Worm (Caenorhabditis elegans) whole organism, late embryonic: ENCODE data around the gene swsn-6.

Source experiments
- C08G9.2 ChIP-seq: sonication (generic microtip); optimal IDR thresholded peaks from 2 replicates; lab custom pipeline; 2016; ENCODE audit warnings: mild to moderate bottlenecking, missing genetic modification characterization, moderate library complexity, missing compliant biosample characterization
- C38D4.7 ChIP-seq: fragments of 200-800 bp; sonication (Bioruptor generic); optimal IDR thresholded peaks from 2 replicates; lab custom pipeline; 2018; ENCODE audit warnings: mild to moderate bottlenecking, missing genetic modification characterization, moderate library complexity, missing compliant biosample characterization
- F13H6.1 ChIP-seq: sonication (generic microtip); optimal IDR thresholded peaks from 2 replicates; lab custom pipeline; 2016; ENCODE audit warnings: missing genetic modification characterization, missing compliant biosample characterization
- K02D7.2 ChIP-seq: sonication (generic microtip); optimal IDR thresholded peaks from 2 replicates; lab custom pipeline; 2017; ENCODE audit warnings: mild to moderate bottlenecking, missing genetic modification characterization, missing compliant biosample characterization
- ceh-22 ChIP-seq: sonication (generic microtip); optimal IDR thresholded peaks from 2 replicates; lab custom pipeline; 2017; ENCODE audit warnings: missing biosample characterization, missing genetic modification characterization
- ceh-30 ChIP-seq: fragments of 150-350 bp; optimal IDR thresholded peaks from 2 replicates; lab custom pipeline; 2014; ENCODE audit warnings: missing biosample characterization, missing genetic modification characterization
- ceh-34 ChIP-seq: sonication (generic microtip); optimal IDR thresholded peaks from 2 replicates; lab custom pipeline; 2016; ENCODE audit warnings: mild to moderate bottlenecking, missing genetic modification characterization, missing compliant biosample characterization
- ceh-48 ChIP-seq: sonication (generic microtip); optimal IDR thresholded peaks from 2 replicates; lab custom pipeline; 2016; ENCODE audit warnings: missing genetic modification characterization, inconsistent platforms, missing compliant biosample characterization
- ceh-6 ChIP-seq: fragments of 200-800 bp; sonication (Bioruptor generic); optimal IDR thresholded peaks from 2 replicates; lab custom pipeline; 2018; ENCODE audit warnings: mild to moderate bottlenecking, missing genetic modification characterization, missing compliant biosample characterization
- ceh-9 ChIP-seq: sonication (generic microtip); optimal IDR thresholded peaks from 2 replicates; lab custom pipeline; 2016; ENCODE audit warnings: mild to moderate bottlenecking, missing genetic modification characterization, inconsistent platforms, missing compliant biosample characterization
- elt-2 ChIP-seq: sonication (generic microtip); optimal IDR thresholded peaks from 2 replicates; lab custom pipeline; 2016; ENCODE audit warnings: missing genetic modification reagents, missing genetic modification characterization, missing compliant biosample characterization
- elt-4 ChIP-seq: sonication (generic microtip); optimal IDR thresholded peaks from 2 replicates; lab custom pipeline; 2016; ENCODE audit warnings: missing genetic modification characterization, missing compliant biosample characterization
- eyg-1 ChIP-seq: sonication (generic microtip); optimal IDR thresholded peaks from 2 replicates; lab custom pipeline; 2016; ENCODE audit warnings: missing genotype, missing genetic modification characterization, missing compliant biosample characterization
- fkh-10 ChIP-seq: fragments of 150-350 bp; optimal IDR thresholded peaks from 2 replicates; lab custom pipeline; 2014; ENCODE audit warnings: missing biosample characterization, missing genetic modification reagents, missing genetic modification characterization
- hlh-6 ChIP-seq: sonication (generic microtip); optimal IDR thresholded peaks from 2 replicates; lab custom pipeline; 2016; ENCODE audit warnings: missing genotype, missing genetic modification characterization, missing compliant biosample characterization
- madf-2 ChIP-seq: sonication (generic microtip); optimal IDR thresholded peaks from 2 replicates; lab custom pipeline; 2017; ENCODE audit warnings: missing genetic modification characterization, missing compliant biosample characterization
- mec-3 ChIP-seq: sonication (generic microtip); optimal IDR thresholded peaks from 2 replicates; lab custom pipeline; 2016; ENCODE audit warnings: borderline replicate concordance, missing genetic modification characterization, missing compliant biosample characterization
- nhr-232 ChIP-seq: sonication (generic microtip); optimal IDR thresholded peaks from 2 replicates; lab custom pipeline; 2016; ENCODE audit warnings: missing genetic modification characterization, missing compliant biosample characterization
- npax-4 ChIP-seq: sonication (generic microtip); optimal IDR thresholded peaks from 2 replicates; lab custom pipeline; 2016; ENCODE audit warnings: missing genetic modification characterization, missing compliant biosample characterization
- odd-2 ChIP-seq: sonication (generic microtip); optimal IDR thresholded peaks from 2 replicates; lab custom pipeline; 2017; ENCODE audit warnings: antibody characterized with exemption, mild to moderate bottlenecking, missing genetic modification characterization, missing compliant biosample characterization
- pag-3 ChIP-seq: sonication (generic microtip); optimal IDR thresholded peaks from 2 replicates; lab custom pipeline; 2016; ENCODE audit warnings: missing compliant biosample characterization, missing genetic modification characterization, borderline replicate concordance
- pat-9 ChIP-seq: fragments of 200-800 bp; sonication (Bioruptor generic); optimal IDR thresholded peaks from 2 replicates; lab custom pipeline; 2018; ENCODE audit warnings: mild to moderate bottlenecking, missing genetic modification characterization, moderate library complexity, missing compliant biosample characterization
- pax-1 ChIP-seq: fragments of 150-350 bp; optimal IDR thresholded peaks from 2 replicates; lab custom pipeline; 2014; ENCODE audit warnings: missing biosample characterization, missing genetic modification characterization
- pha-2 ChIP-seq: sonication (generic microtip); optimal IDR thresholded peaks from 2 replicates; lab custom pipeline; 2017; ENCODE audit warnings: mild to moderate bottlenecking, missing genetic modification characterization, missing compliant biosample characterization
- pha-4 ChIP-seq: fragments of 150-350 bp; optimal IDR thresholded peaks from 2 replicates; lab custom pipeline; 2018; ENCODE audit warnings: missing biosample characterization, missing genetic modification reagents, missing genetic modification characterization
- pros-1 ChIP-seq: fragments of 150-350 bp; optimal IDR thresholded peaks from 2 replicates; lab custom pipeline; 2014; ENCODE audit warnings: missing biosample characterization, missing genetic modification reagents, missing genetic modification characterization
- ref-2 ChIP-seq: sonication (generic microtip); optimal IDR thresholded peaks from 2 replicates; lab custom pipeline; 2016; ENCODE audit warnings: missing genetic modification characterization, missing compliant biosample characterization
- rnt-1 ChIP-seq: sonication (generic microtip); optimal IDR thresholded peaks from 2 replicates; lab custom pipeline; 2016; ENCODE audit warnings: missing genetic modification characterization, missing compliant biosample characterization
- sox-2 ChIP-seq: fragments of 200-800 bp; sonication (Bioruptor generic); IDR thresholded peaks from 2 replicates; pipeline ENCODE4 v1.3.6; 2022; ENCODE audit warnings: missing genetic modification reagents, missing genetic modification characterization, missing compliant biosample characterization
- sox-4 ChIP-seq: sonication (generic microtip); optimal IDR thresholded peaks from 2 replicates; lab custom pipeline; 2017; ENCODE audit warnings: mild to moderate bottlenecking, missing genetic modification characterization, inconsistent platforms, missing compliant biosample characterization
- syd-9 ChIP-seq: sonication (generic microtip); optimal IDR thresholded peaks from 2 replicates; lab custom pipeline; 2016; ENCODE audit warnings: mild to moderate bottlenecking, missing genetic modification characterization, moderate library complexity, missing compliant biosample characterization
- tbx-7 ChIP-seq: sonication (generic microtip); optimal IDR thresholded peaks from 2 replicates; lab custom pipeline; 2016; ENCODE audit warnings: missing genotype, missing genetic modification characterization, missing compliant biosample characterization
- unc-3 ChIP-seq, 2 experiments: fragments of 200-800 bp in 1 of 2; sonication (Bioruptor generic) in 1 of 2; sonication (generic microtip) in 1 of 2; conservative IDR thresholded peaks in 1 of 2; optimal IDR thresholded peaks in 1 of 2; 2 replicates each; pipeline versions ENCODE4 v1.3.6 to Lab custom; 2016 to 2022; ENCODE audit warnings: missing compliant biosample characterization in 2 of 2, missing genetic modification characterization in 2 of 2, missing genetic modification reagents in 1 of 2
- unc-42 ChIP-seq: sonication (generic microtip); optimal IDR thresholded peaks from 2 replicates; lab custom pipeline; 2016; ENCODE audit warnings: missing genotype, missing genetic modification characterization, missing compliant biosample characterization
- unc-55 ChIP-seq: sonication (generic microtip); optimal IDR thresholded peaks from 2 replicates; lab custom pipeline; 2017; ENCODE audit warnings: missing biosample characterization, missing genetic modification reagents, missing genetic modification characterization

The swsn-6 gene

ce11 chrIV:5411120-5411519 is 16.3 kb downstream of the swsn-6 start, which contains the start of gene ZK616.65:
Gene ZK616.65 (minus strand): TSS chrIV:5411220.
- TF ChIP-seq npax-4 (tag; lab: Kevin White, UChicago): no peak
- no peak for TF ChIP-seq ceh-30 (tag; lab: Kevin White, UChicago)
- no peak for TF ChIP-seq pha-2 (tag; lab: Kevin White, UChicago)
- no peak for TF ChIP-seq unc-42
- TF ChIP-seq unc-55 (GFP tag; lab: Kevin White, UChicago): no peak
- no peak for TF ChIP-seq pha-4 (tag; lab: Kevin White, UChicago)
- no peak for TF ChIP-seq C08G9.2 (tag; lab: Kevin White, UChicago)
- TF ChIP-seq pax-1 (tag; lab: Kevin White, UChicago): no peak
- no peak for TF ChIP-seq mec-3 (tag; lab: Kevin White, UChicago)
- TF ChIP-seq ceh-48 (tag; lab: Kevin White, UChicago): no peak
- TF ChIP-seq, all 69 proteins: peak for 0

ce11 chrIV:5411641-5412337 is 17.0 kb downstream of the swsn-6 start, which contains the start of gene ZK616.8:
Gene ZK616.8 (minus strand): TSS chrIV:5412193.
- TF ChIP-seq madf-2 (tag; lab: Kevin White, UChicago): no peak
- TF ChIP-seq odd-2: no peak
- TF ChIP-seq nhr-232 (tag; lab: Kevin White, UChicago): no peak
- TF ChIP-seq fkh-10: no peak
- TF ChIP-seq tbx-7 (tag; lab: Kevin White, UChicago): no peak
- TF ChIP-seq pag-3 (tag; lab: Kevin White, UChicago): no peak
- TF ChIP-seq syd-9 (tag; lab: Kevin White, UChicago): no peak
- TF ChIP-seq elt-4 (tag; lab: Kevin White, UChicago): no peak
- TF ChIP-seq ref-2: no peak

- TF ChIP-seq pros-1 (tag; lab: Kevin White, UChicago) (no peak), madf-2 (tag; lab: Kevin White, UChicago) (no peak), K02D7.2 (tag; lab: Kevin White, UChicago) (no peak), ceh-30 (tag; lab: Kevin White, UChicago) (no peak), ceh-48 (tag; lab: Kevin White, UChicago) (no peak), hlh-6 (tag; lab: Kevin White, UChicago) (no peak), unc-3 (GFP tag; conservative IDR thresholded peaks at IDR 0.05; lab: Robert Waterston, UW) (no peak), unc-3 (tag; optimal IDR thresholded peaks at IDR 0.05; lab: Kevin White, UChicago) (no peak)
- TF ChIP-seq, all 69 proteins: peak for 0
Observed at ce11 chrIV:5415696-5416095, 20.9 kb downstream of the swsn-6 start, which contains the start of gene spp-7. Gene spp-7 (minus strand): TSS chrIV:5415796.

- TF ChIP-seq ceh-6 (GFP tag; lab: Kevin White, UChicago) (no peak), ceh-22 (tag; lab: Kevin White, UChicago) (no peak), rnt-1 (no peak), elt-2 (tag; lab: Kevin White, UChicago) (no peak), sox-4 (tag; lab: Kevin White, UChicago) (no peak), F13H6.1 (tag; lab: Kevin White, UChicago) (no peak), pat-9 (tag; lab: Kevin White, UChicago) (no peak), unc-42 (no peak), pha-2 (tag; lab: Kevin White, UChicago) (no peak)
- TF ChIP-seq, all 69 proteins: peak for 0
Observed at ce11 chrIV:5419122-5419521, 24.3 kb downstream of the swsn-6 start, which contains the start of gene ehn-3. Gene ehn-3 (minus strand): TSS chrIV:5419222.

ce11 chrIV:5438705-5439104 is 43.9 kb downstream of the swsn-6 start, which contains the start of gene mgl-3:
Gene mgl-3 (plus strand): TSS chrIV:5439005.
- no peak for TF ChIP-seq ceh-6 (GFP tag; lab: Kevin White, UChicago)
- no peak for TF ChIP-seq ceh-22 (tag; lab: Kevin White, UChicago)
- no peak for TF ChIP-seq eyg-1 (tag; lab: Kevin White, UChicago)
- TF ChIP-seq pros-1 (tag; lab: Kevin White, UChicago): no peak
- TF ChIP-seq sox-2 (GFP tag; lab: Robert Waterston, UW): no peak
- no peak for TF ChIP-seq ceh-34 (tag; lab: Kevin White, UChicago)
- no peak for TF ChIP-seq C38D4.7
- no peak for TF ChIP-seq ceh-9 (tag; lab: Kevin White, UChicago)
- no peak for TF ChIP-seq unc-55 (GFP tag; lab: Kevin White, UChicago)
